Fruit fly (Drosophila melanogaster) whole organism, embryonic: ENCODE data around the gene CG33293.

Experiments
- Abd-B ChIP-seq: fragments of 200-800 bp; sonication (Bioruptor generic); optimal IDR thresholded peaks from 2 replicates; lab custom pipeline; 2018; ENCODE audit warnings: missing biosample characterization, mild to moderate bottlenecking, missing genetic modification characterization, moderate library complexity
- Atf6 ChIP-seq: fragments of 200-800 bp; sonication (Bioruptor generic); IDR thresholded peaks from 2 replicates; pipeline ENCODE4 v1.3.6; 2022; ENCODE audit warnings: missing biosample characterization, missing genetic modification characterization
- CG11093 ChIP-seq: fragments of 200-800 bp; sonication (Bioruptor generic); IDR thresholded peaks from 3 replicates; pipeline ENCODE4 v1.3.6; 2022; ENCODE audit warnings: missing biosample characterization, missing genetic modification characterization
- CG13894 ChIP-seq: fragments of 200-800 bp; sonication (Bioruptor generic); optimal IDR thresholded peaks from 3 replicates; lab custom pipeline; 2018; ENCODE audit warnings: missing biosample characterization, mild to moderate bottlenecking, missing genetic modification characterization, moderate library complexity
- CG1529 ChIP-seq: fragments of 200-800 bp; sonication (Bioruptor generic); optimal IDR thresholded peaks from 3 replicates; lab custom pipeline; 2018; ENCODE audit warnings: missing biosample characterization, missing genetic modification characterization
- CG18764 ChIP-seq: fragments of 200-800 bp; sonication (Bioruptor generic); optimal IDR thresholded peaks from 3 replicates; lab custom pipeline; 2016; ENCODE audit warnings: missing biosample characterization, missing genetic modification characterization
- CG2199 ChIP-seq: fragments of 200-800 bp; sonication (Bioruptor generic); IDR thresholded peaks from 3 replicates; pipeline ENCODE4 v1.3.6; 2022; ENCODE audit warnings: missing biosample characterization, missing genetic modification characterization
- CG30403 ChIP-seq: fragments of 200-800 bp; sonication (Bioruptor generic); optimal IDR thresholded peaks from 3 replicates; lab custom pipeline; 2016; ENCODE audit warnings: missing biosample characterization, missing genetic modification characterization
- CG31224 ChIP-seq: fragments of 200-800 bp; sonication (Bioruptor generic); IDR thresholded peaks from 2 replicates; pipeline ENCODE4 v1.3.6; 2022; ENCODE audit warnings: missing biosample characterization, missing genetic modification characterization
- CG3163 ChIP-seq: fragments of 200-800 bp; sonication (Bioruptor generic); optimal IDR thresholded peaks from 3 replicates; lab custom pipeline; 2016; ENCODE audit warnings: missing biosample characterization, missing genetic modification characterization
- CG32532 ChIP-seq: fragments of 200-800 bp; sonication (Bioruptor generic); IDR thresholded peaks from 2 replicates; pipeline ENCODE4 v1.3.6; 2022; ENCODE audit warnings: missing biosample characterization, missing genetic modification characterization
- CG34224 ChIP-seq: fragments of 200-800 bp; sonication (Bioruptor generic); IDR thresholded peaks from 3 replicates; pipeline ENCODE4 v1.3.6; 2022; ENCODE audit warnings: missing biosample characterization, missing genetic modification characterization; ENCODE audit not compliant: partially characterized antibody
- CG8290 ChIP-seq, 3 experiments: fragments of 200-800 bp; sonication (Bioruptor generic); optimal IDR thresholded peaks; 2 replicates each; lab custom pipeline; 2016 to 2019; ENCODE audit warnings: missing biosample characterization in 3 of 3, missing genetic modification characterization in 3 of 3, mild to moderate bottlenecking in 2 of 3, moderate library complexity in 1 of 3
- CG9609 ChIP-seq: fragments of 200-800 bp; sonication (Bioruptor generic); optimal IDR thresholded peaks from 3 replicates; lab custom pipeline; 2016; ENCODE audit warnings: missing biosample characterization, missing genetic modification characterization
- CG9932 ChIP-seq: fragments of 200-800 bp; sonication (Bioruptor generic); IDR thresholded peaks from 2 replicates; pipeline ENCODE4 v1.3.6; 2022; ENCODE audit warnings: missing biosample characterization, missing genetic modification characterization
- D19B ChIP-seq: fragments of 200-800 bp; sonication (Bioruptor generic); optimal IDR thresholded peaks from 2 replicates; lab custom pipeline; 2017; ENCODE audit warnings: missing biosample characterization, mild to moderate bottlenecking, missing genetic modification characterization
- Drgx ChIP-seq: fragments of 200-800 bp; sonication (Bioruptor generic); IDR thresholded peaks from 2 replicates; pipeline ENCODE4 v1.3.6; 2022; ENCODE audit warnings: missing biosample characterization, missing genetic modification characterization
- Lhr ChIP-seq: fragments of 200-800 bp; sonication (Bioruptor generic); optimal IDR thresholded peaks from 3 replicates; lab custom pipeline; 2017; ENCODE audit warnings: mild to moderate bottlenecking, missing biosample characterization, missing genetic modification reagents, missing genetic modification characterization
- MBD-R2 ChIP-seq: fragments of 200-800 bp; sonication (Bioruptor generic); IDR thresholded peaks from 2 replicates; pipeline ENCODE4 v1.3.6; 2022; ENCODE audit warnings: missing biosample characterization, missing genetic modification characterization
- Med ChIP-seq: fragments of 200-800 bp; sonication (Bioruptor generic); peaks from one replicate; lab custom pipeline; 2016; ENCODE audit warnings: missing biosample characterization, missing genetic modification characterization, mild to moderate bottlenecking, inconsistent platforms, moderate library complexity
- NC2β ChIP-seq: fragments of 200-800 bp; sonication (Bioruptor generic); optimal IDR thresholded peaks from 2 replicates; lab custom pipeline; 2016; ENCODE audit warnings: missing biosample characterization, missing genetic modification characterization
- NFAT ChIP-seq: fragments of 200-800 bp; sonication (Bioruptor generic); IDR thresholded peaks from 2 replicates; pipeline ENCODE4 v1.3.6; 2022; ENCODE audit warnings: missing biosample characterization, missing genetic modification characterization
- Rfx ChIP-seq: fragments of 200-800 bp; sonication (Bioruptor generic); IDR thresholded peaks from 2 replicates; pipeline ENCODE4 v1.3.6; 2022; ENCODE audit warnings: missing biosample characterization, missing genetic modification characterization
- Trl ChIP-seq, 3 experiments: fragments of >200 bp in 2 of 3; fragments of 200-800 bp in 1 of 3; sonication (Bioruptor generic) in 1 of 3; optimal IDR thresholded peaks; 2 replicates in 1 of 3; 3 replicates in 2 of 3; lab custom pipeline; 2016 to 2017; ENCODE audit warnings: missing biosample characterization in 1 of 3, missing genetic modification characterization in 1 of 3
- Vsx1 ChIP-seq: fragments of 200-800 bp; sonication (Bioruptor generic); optimal IDR thresholded peaks from 2 replicates; lab custom pipeline; 2017; ENCODE audit warnings: missing biosample characterization, mild to moderate bottlenecking, missing genetic modification characterization, missing genetic modification reagents
- Xrp1 ChIP-seq: fragments of 200-800 bp; sonication (Bioruptor generic); IDR thresholded peaks from 2 replicates; pipeline ENCODE4 v1.3.6; 2022; ENCODE audit warnings: missing biosample characterization, missing genetic modification characterization
- al ChIP-seq: fragments of 200-800 bp; sonication (Bioruptor generic); IDR thresholded peaks from 2 replicates; pipeline ENCODE4 v1.3.6; 2022; ENCODE audit warnings: missing biosample characterization, missing genetic modification characterization
- chinmo ChIP-seq: fragments of 200-800 bp; sonication (Bioruptor generic); IDR thresholded peaks from 4 replicates; pipeline ENCODE4 v1.3.6; 2022; ENCODE audit warnings: missing biosample characterization, missing genetic modification characterization; ENCODE audit not compliant: partially characterized antibody
- chm ChIP-seq: fragments of 200-800 bp; sonication (Bioruptor generic); IDR thresholded peaks from 2 replicates; pipeline ENCODE4 v1.3.6; 2022; ENCODE audit warnings: missing biosample characterization, missing genetic modification characterization
- crol ChIP-seq: fragments of 200-800 bp; sonication (Bioruptor generic); IDR thresholded peaks from 2 replicates; pipeline ENCODE4 v1.3.6; 2022; ENCODE audit warnings: missing biosample characterization, missing genetic modification characterization
- cwo ChIP-seq: fragments of 200-800 bp; sonication (Bioruptor generic); optimal IDR thresholded peaks from 3 replicates; lab custom pipeline; 2017; ENCODE audit warnings: missing biosample characterization, missing genetic modification characterization, mild to moderate bottlenecking, moderate library complexity, missing genetic modification reagents
- dimm ChIP-seq: fragments of 200-800 bp; sonication (Bioruptor generic); IDR thresholded peaks from 2 replicates; pipeline ENCODE4 v1.3.6; 2022; ENCODE audit warnings: missing biosample characterization, missing genetic modification characterization
- ftz-f1 ChIP-seq: fragments of 200-800 bp; sonication (Bioruptor generic); optimal IDR thresholded peaks from 2 replicates; lab custom pipeline; 2016; ENCODE audit warnings: missing biosample characterization, missing genetic modification characterization
- gcm ChIP-seq: fragments of 200-800 bp; sonication (Bioruptor generic); optimal IDR thresholded peaks from 2 replicates; lab custom pipeline; 2019; ENCODE audit warnings: missing biosample characterization, mild to moderate bottlenecking, missing genetic modification characterization, moderate library complexity
- lbe ChIP-seq: fragments of 200-800 bp; sonication (Bioruptor generic); optimal IDR thresholded peaks from 2 replicates; lab custom pipeline; 2016; ENCODE audit warnings: missing biosample characterization, mild to moderate bottlenecking, missing genetic modification characterization
- nom ChIP-seq: fragments of 200-800 bp; sonication (Bioruptor generic); optimal IDR thresholded peaks from 2 replicates; lab custom pipeline; 2017; ENCODE audit warnings: missing biosample characterization, missing genetic modification characterization, mild to moderate bottlenecking, moderate library complexity, missing genetic modification reagents
- psq ChIP-seq: fragments of 200-800 bp; sonication (Bioruptor generic); optimal IDR thresholded peaks from 2 replicates; lab custom pipeline; 2017; ENCODE audit warnings: missing biosample characterization, missing genetic modification characterization
- row ChIP-seq: fragments of 200-800 bp; sonication (Bioruptor generic); IDR thresholded peaks from 3 replicates; pipeline ENCODE4 v1.3.6; 2022; ENCODE audit warnings: missing biosample characterization, missing genetic modification characterization
- slbo ChIP-seq: fragments of 200-800 bp; sonication (Bioruptor generic); IDR thresholded peaks from 2 replicates; pipeline ENCODE4 v1.3.6; 2022; ENCODE audit warnings: missing biosample characterization, missing genetic modification characterization
- z ChIP-seq: fragments of 200-800 bp; sonication (Bioruptor generic); IDR thresholded peaks from 3 replicates; pipeline ENCODE4 v1.3.6; 2022; ENCODE audit warnings: missing biosample characterization, missing genetic modification characterization
- zfh2 ChIP-seq: fragments of 200-800 bp; sonication (Bioruptor generic); optimal IDR thresholded peaks from 2 replicates; lab custom pipeline; 2016; ENCODE audit warnings: missing biosample characterization, missing genetic modification characterization

The CG33293 gene

DNA sequence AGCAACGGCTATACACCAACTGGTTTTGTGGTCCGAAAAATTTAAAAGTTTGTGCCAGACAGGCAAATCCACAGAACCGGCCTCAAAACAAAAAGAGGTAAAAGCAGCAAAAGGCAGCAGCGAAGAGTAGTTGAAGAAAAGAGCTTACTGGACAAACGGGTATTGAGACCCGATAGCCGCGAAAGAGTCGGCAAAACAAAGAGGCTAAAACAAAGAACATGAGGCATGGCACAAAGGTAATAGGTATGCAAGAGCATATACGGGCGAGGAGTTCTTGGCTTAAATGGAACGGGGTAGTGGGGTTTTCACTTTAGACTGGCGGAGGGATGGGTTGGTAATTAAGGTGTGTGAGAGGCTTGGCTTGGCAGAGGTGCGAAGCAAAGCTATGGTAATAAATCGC is 40.6 kb upstream of the CG33293 start:
- TF ChIP-seq CG34224, result 0 out of 3 replicates have a peak, but pooled peaks have one; percentile 20
- peak; percentile 20; the same call in 1 of the 2 replicates for TF ChIP-seq slbo
- TF ChIP-seq psq (GFP tag; lab: Kevin White, UChicago), result peak; percentile 37
- no peak for TF ChIP-seq MBD-R2 (GFP tag; lab: Robert Waterston, UW)
- peak; percentile 45 for TF ChIP-seq Med
- TF ChIP-seq NFAT (GFP tag; lab: Robert Waterston, UW), result peak; percentile 62; the same call in 1 of the 2 replicates
- TF ChIP-seq CG31224 (GFP tag; lab: Robert Waterston, UW), result peak; percentile 13; the same call in 1 of the 2 replicates
- TF ChIP-seq CG13894 (tag; lab: Kevin White, UChicago), result peak; percentile 40
- peak; percentile 60 for TF ChIP-seq CG32532
- TF ChIP-seq Atf6 (GFP tag; lab: Robert Waterston, UW), result 0 out of 2 replicates have a peak, but pooled peaks have one; percentile 37
- TF ChIP-seq zfh2 (GFP tag; lab: Kevin White, UChicago), result peak; percentile 11
- TF ChIP-seq Xrp1 (GFP tag; lab: Robert Waterston, UW), result peak; percentile 29; the same call in 1 of the 2 replicates
- TF ChIP-seq nom (GFP tag; lab: Kevin White, UChicago), result peak; percentile 37
- TF ChIP-seq Rfx (GFP tag; lab: Robert Waterston, UW), result peak; percentile 54
- TF ChIP-seq CG30403 (GFP tag; lab: Kevin White, UChicago), result no peak
- TF ChIP-seq Trl (optimal IDR thresholded peaks at IDR 0.05; lab: Kevin White, UChicago), result peak; percentile 1 to 35
- no peak for TF ChIP-seq Trl (GFP tag; optimal IDR thresholded peaks at IDR 0.05; lab: Kevin White, UChicago)
- peak; percentile 39; the same call in 1 of the 2 replicates for TF ChIP-seq Drgx (GFP tag; lab: Robert Waterston, UW)
- TF ChIP-seq CG1529 (GFP tag; lab: Kevin White, UChicago), result no peak
- TF ChIP-seq crol, result peak; percentile 45; the same call in 1 of the 2 replicates
- peak; percentile 64 for TF ChIP-seq lbe
- peak; percentile 74 for TF ChIP-seq D19B (GFP tag; lab: Kevin White, UChicago)
- no peak for TF ChIP-seq cwo
- 0 out of 2 replicates have a peak, but pooled peaks have one; percentile 13 for TF ChIP-seq al (GFP tag; lab: Robert Waterston, UW)
- TF ChIP-seq gcm (GFP tag; lab: Kevin White, UChicago), result no peak
- TF ChIP-seq Vsx1, result no peak
- peak; percentile 41 for TF ChIP-seq CG3163 (GFP tag; lab: Kevin White, UChicago)
- TF ChIP-seq chinmo (GFP tag; lab: Robert Waterston, UW), result 0 out of 4 replicates have a peak, but pooled peaks have one; percentile 39
- no peak for TF ChIP-seq chm
- TF ChIP-seq CG8290 (GFP tag; optimal IDR thresholded peaks at IDR 0.05; lab: Kevin White, UChicago), result no peak
- TF ChIP-seq CG8290 (tag; optimal IDR thresholded peaks at IDR 0.05; lab: Kevin White, UChicago), result peak in 1 of 2 experiments; percentile 12
- no peak for TF ChIP-seq Abd-B (GFP tag; lab: Kevin White, UChicago)
- TF ChIP-seq CG9932 (GFP tag; lab: Robert Waterston, UW), result peak; percentile 55
- TF ChIP-seq CG11093 (GFP tag; lab: Robert Waterston, UW), result 0 out of 3 replicates have a peak, but pooled peaks have one; percentile 15
- TF ChIP-seq ftz-f1 (GFP tag; lab: Kevin White, UChicago), result no peak
- peak; percentile 48; the same call in 2 of the 3 replicates for TF ChIP-seq row (GFP tag; lab: Robert Waterston, UW)

DNA sequence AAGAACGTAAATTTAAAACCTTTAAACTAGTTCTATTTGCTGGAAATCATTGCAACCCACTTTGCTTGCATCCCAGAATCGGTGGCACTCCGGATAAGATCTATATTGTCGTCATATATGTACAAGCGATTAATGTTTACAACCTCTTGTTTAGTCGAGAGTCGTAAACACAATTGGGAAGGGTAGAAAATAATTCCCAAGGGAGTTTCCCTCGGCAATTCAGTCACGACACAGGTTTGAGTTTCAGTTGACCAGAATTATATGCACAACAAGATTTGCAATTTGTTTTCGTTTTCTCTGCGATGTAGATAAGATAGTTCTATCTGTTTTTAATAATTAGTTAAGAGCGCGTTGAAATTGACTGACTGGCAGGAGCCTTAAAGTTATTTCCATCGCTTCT is 39.8 kb upstream of the CG33293 start:
- TF ChIP-seq Lhr (GFP tag; lab: Kevin White, UChicago) (no peak), CG2199 (GFP tag; lab: Robert Waterston, UW) (no peak), z (no peak), NC2β (GFP tag; lab: Kevin White, UChicago) (no peak), CG9609 (GFP tag; lab: Kevin White, UChicago) (no peak), CG18764 (GFP tag; lab: Kevin White, UChicago) (no peak), dimm (no peak)
